Fruit fly (Drosophila melanogaster): Measurements from ENCODE around the gene CG5854.

CG5854 gene

dm6 chr3R:23931095-23931728 lies 2.5 kb upstream of the CG5854 start, which contains the start of the genes Rpt2 and CG13599 (continued):
- TF ChIP-seq tin (GFP tag; optimal IDR thresholded peaks at IDR 0.05) (no peak), CrebB (tag; optimal IDR thresholded peaks at IDR 0.05) (no peak), en (GFP tag; optimal IDR thresholded peaks at IDR 0.05) (no peak), bbx (GFP tag; IDR thresholded peaks at IDR 0.05; ENCODE audit: partially characterized antibody) (peak; percentile 52; the same call in 1 of the 2 replicates), tll (GFP tag; optimal IDR thresholded peaks at IDR 0.05) (peak in 1 of 2 experiments; percentile 60), CG3726 (GFP tag; IDR thresholded peaks at IDR 0.05) (no peak), amos (GFP tag; IDR thresholded peaks at IDR 0.05; ENCODE audit: partially characterized antibody) (peak; percentile 32; the same call in 1 of the 2 replicates), Ada2b (GFP tag; IDR thresholded peaks at IDR 0.05) (no peak), Ets97D (GFP tag; optimal IDR thresholded peaks at IDR 0.05) (peak; percentile 69), CG4617 (GFP tag; optimal IDR thresholded peaks at IDR 0.05; ENCODE audit: borderline replicate concordance) (peak; percentile 96)

- no peak for TF ChIP-seq CG30020 (tag; optimal IDR thresholded peaks at IDR 0.05)
- no peak for TF ChIP-seq Dfd (GFP tag; optimal IDR thresholded peaks at IDR 0.05)
- TF ChIP-seq dan (GFP tag; IDR thresholded peaks at IDR 0.05), result no peak
Observed at dm6 chr3R:23933430-23933683, 355 bp upstream of the CG5854 start, which contains the start of gene RpS19b. Gene RpS19b, minus strand, starts transcription at chr3R:23933530.

DNA sequence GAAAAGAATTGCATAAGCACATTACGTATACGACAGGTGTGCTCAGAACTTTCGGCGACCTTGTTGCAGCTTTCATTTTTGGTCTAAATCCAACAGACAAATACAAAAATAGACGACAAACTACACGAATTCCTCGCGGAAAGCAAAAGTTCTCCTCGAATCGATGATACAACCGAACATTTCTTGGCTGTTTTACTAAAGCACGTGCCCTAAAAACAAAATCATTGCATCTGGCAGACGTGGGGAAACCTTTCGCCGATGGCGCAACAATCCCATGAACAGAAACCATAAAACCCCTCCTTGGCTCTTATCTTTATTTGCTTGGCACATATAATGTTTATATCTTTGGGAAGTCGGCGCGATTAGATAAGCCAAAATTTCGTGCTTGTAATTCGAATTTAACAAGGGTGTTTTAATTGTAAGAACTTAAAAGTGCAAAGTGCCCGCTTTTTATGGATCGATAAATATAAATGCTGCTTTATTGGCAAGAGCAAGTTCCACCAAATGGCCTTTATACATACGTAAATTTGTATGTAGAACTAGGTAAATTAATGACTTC lies 4.9 kb downstream of the CG5854 start:
- TF ChIP-seq C15 (GFP tag; IDR thresholded peaks at IDR 0.05) (no peak), inv (GFP tag; IDR thresholded peaks at IDR 0.05; ENCODE audit: partially characterized antibody) (no peak), CG6854 (GFP tag; optimal IDR thresholded peaks at IDR 0.05) (peak; percentile 27), HLHmδ (GFP tag; optimal IDR thresholded peaks at IDR 0.05) (no peak), Taf1 (GFP tag; IDR thresholded peaks at IDR 0.05) (no peak), CG2129 (GFP tag; IDR thresholded peaks at IDR 0.05; ENCODE audit: partially characterized antibody) (no peak), CG10543 (GFP tag; optimal IDR thresholded peaks at IDR 0.05) (peak; percentile 34), CG5180 (GFP tag; optimal IDR thresholded peaks at IDR 0.05) (peak; percentile 1), mirr (GFP tag; optimal IDR thresholded peaks at IDR 0.05) (peak; percentile 42), CG4617 (GFP tag; optimal IDR thresholded peaks at IDR 0.05; ENCODE audit: borderline replicate concordance) (no peak), Kr (GFP tag; optimal IDR thresholded peaks at IDR 0.05) (no peak), CG13296 (GFP tag; optimal IDR thresholded peaks at IDR 0.05) (no peak), GATAe (GFP tag; conservative IDR thresholded peaks at IDR 0.05) (peak; percentile 25; the same call in 1 of the 2 replicates), ase (GFP tag; IDR thresholded peaks at IDR 0.05) (no peak), pros (GFP tag; optimal IDR thresholded peaks at IDR 0.05) (peak; percentile 52), Meics (GFP tag; optimal IDR thresholded peaks at IDR 0.05) (no peak), Pdp1 (GFP tag; optimal IDR thresholded peaks at IDR 0.05) (peak in 1 of 2 experiments; percentile 93), CG10147 (GFP tag; optimal IDR thresholded peaks at IDR 0.05) (no peak), Sox102F (GFP tag; optimal IDR thresholded peaks at IDR 0.05) (no peak), vnd (GFP tag; IDR thresholded peaks at IDR 0.05; ENCODE audit: partially characterized antibody) (no peak; the same call in 2 of the 3 replicates), sug (tag; optimal IDR thresholded peaks at IDR 0.05) (peak; percentile 62), cwo (GFP tag; optimal IDR thresholded peaks at IDR 0.05) (peak; percentile 39), CG11456 (GFP tag; IDR thresholded peaks at IDR 0.05) (no peak), CG31365 (tag; optimal IDR thresholded peaks at IDR 0.05) (no peak), Aef1 (GFP tag; IDR thresholded peaks at IDR 0.05) (no peak), hkb (optimal IDR thresholded peaks at IDR 0.05) (no peak), hkb (GFP tag; IDR thresholded peaks at IDR 0.05) (no peak), CG34376 (GFP tag; optimal IDR thresholded peaks at IDR 0.05) (peak; percentile 77), dysf (GFP tag; IDR thresholded peaks at IDR 0.05) (no peak), CG2678 (tag; optimal IDR thresholded peaks at IDR 0.05) (peak; percentile 3), sens-2 (GFP tag; IDR thresholded peaks at IDR 0.05) (no peak), YL-1 (GFP tag; optimal IDR thresholded peaks at IDR 0.05) (no peak), CG12769 (tag; optimal IDR thresholded peaks at IDR 0.05) (peak; percentile 40), CG9609 (GFP tag; optimal IDR thresholded peaks at IDR 0.05) (no peak)
